Worm (Caenorhabditis elegans) whole organism, L4/young adult: Measurements from ENCODE around the gene enu-3.5.

ENCODE experiments used
- W03F9.2 ChIP-seq: fragments of 150-350 bp; optimal IDR thresholded peaks from 2 replicates; lab custom pipeline; 2014; ENCODE audit warnings: missing biosample characterization, missing genetic modification characterization
- him-1 ChIP-seq: sonication (generic microtip); optimal IDR thresholded peaks from 2 replicates; lab custom pipeline; 2016; ENCODE audit warnings: missing genotype, missing genetic modification reagents, missing genetic modification characterization, missing compliant biosample characterization

DNA sequence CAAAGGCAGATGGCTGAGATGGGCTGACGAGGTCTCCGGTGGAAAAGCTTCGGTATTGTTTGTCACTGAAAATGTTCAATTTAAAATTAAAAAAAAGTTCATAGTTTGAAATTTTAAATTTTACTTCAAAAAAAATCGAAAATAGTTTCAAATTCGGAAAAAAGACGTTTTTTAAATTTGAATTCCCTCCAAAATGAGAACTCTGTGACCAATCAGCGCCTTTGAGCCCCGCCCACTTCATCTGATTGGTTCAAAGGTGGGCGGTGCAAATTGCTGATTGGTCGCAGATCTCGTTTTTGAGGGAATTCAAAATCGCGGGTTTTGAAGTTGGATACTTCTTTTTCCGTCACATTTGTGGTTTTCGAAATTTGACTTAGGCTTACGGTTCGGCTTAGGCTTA, 39.7 kb upstream of the enu-3.5 start:
- no peak for TF ChIP-seq him-1 (tag; lab: Kevin White, UChicago)
- TF ChIP-seq W03F9.2 (tag; lab: Kevin White, UChicago) = no peak
